Fruit fly (Drosophila melanogaster) whole organism, embryonic: ENCODE data around the gene pes.

Experiments
- Antp ChIP-seq: fragments of 200-800 bp; sonication (Bioruptor generic); optimal IDR thresholded peaks from 3 replicates; lab custom pipeline; 2016; ENCODE audit warnings: missing biosample characterization, missing genetic modification characterization
- Awh ChIP-seq: fragments of 200-800 bp; sonication (Bioruptor generic); IDR thresholded peaks from 2 replicates; pipeline ENCODE4, ENCODE4 v1.3.6; 2022; ENCODE audit warnings: missing biosample characterization, missing genetic modification characterization
- CG10366 ChIP-seq: fragments of 200-800 bp; sonication (Bioruptor generic); IDR thresholded peaks from 2 replicates; pipeline ENCODE4 v1.3.6; 2022; ENCODE audit warnings: missing biosample characterization, missing genetic modification characterization
- CG10462 ChIP-seq: fragments of 200-800 bp; sonication (Bioruptor generic); optimal IDR thresholded peaks from 2 replicates; lab custom pipeline; 2016; ENCODE audit warnings: missing biosample characterization, missing genetic modification characterization
- CG11398 ChIP-seq: fragments of 200-800 bp; sonication (Bioruptor generic); optimal IDR thresholded peaks from 2 replicates; lab custom pipeline; 2016; ENCODE audit warnings: missing biosample characterization, missing genetic modification characterization
- CG11456 ChIP-seq: fragments of 200-800 bp; sonication (Bioruptor generic); IDR thresholded peaks from 3 replicates; pipeline ENCODE4 v1.3.6; 2022; ENCODE audit warnings: missing biosample characterization, missing genetic modification characterization
- CG14441 ChIP-seq: fragments of 200-800 bp; sonication (Bioruptor generic); IDR thresholded peaks from 2 replicates; pipeline ENCODE4 v1.3.6; 2022; ENCODE audit warnings: missing biosample characterization, missing genetic modification characterization
- CG15073 ChIP-seq: fragments of 200-800 bp; sonication (Bioruptor generic); optimal IDR thresholded peaks from 2 replicates; lab custom pipeline; 2016; ENCODE audit warnings: missing biosample characterization, missing genetic modification characterization
- CG15479 ChIP-seq: fragments of 200-800 bp; sonication (Bioruptor generic); optimal IDR thresholded peaks from 3 replicates; lab custom pipeline; 2019; ENCODE audit warnings: missing biosample characterization, mild to moderate bottlenecking, missing genetic modification characterization, moderate library complexity
- CG16813 ChIP-seq: fragments of 200-800 bp; sonication (Bioruptor generic); IDR thresholded peaks from 3 replicates; pipeline ENCODE4 v1.3.6; 2022; ENCODE audit warnings: missing biosample characterization, missing genetic modification characterization; ENCODE audit not compliant: partially characterized antibody
- CG17361 ChIP-seq: fragments of 200-800 bp; sonication (Bioruptor generic); IDR thresholded peaks from 3 replicates; pipeline ENCODE4 v1.3.6; 2022; ENCODE audit warnings: missing biosample characterization, missing genetic modification characterization
- CG17568 ChIP-seq: fragments of 200-800 bp; sonication (Bioruptor generic); optimal IDR thresholded peaks from 2 replicates; lab custom pipeline; 2018; ENCODE audit warnings: missing biosample characterization, mild to moderate bottlenecking, missing genetic modification characterization, moderate library complexity
- CG2129 ChIP-seq: fragments of 200-800 bp; sonication (Bioruptor generic); IDR thresholded peaks from 2 replicates; pipeline ENCODE4 v1.3.6; 2022; ENCODE audit warnings: missing biosample characterization, missing genetic modification characterization; ENCODE audit not compliant: partially characterized antibody
- CG2199 ChIP-seq: fragments of 200-800 bp; sonication (Bioruptor generic); IDR thresholded peaks from 3 replicates; pipeline ENCODE4 v1.3.6; 2022; ENCODE audit warnings: missing biosample characterization, missing genetic modification characterization
- CG3838 ChIP-seq: fragments of 200-800 bp; sonication (Bioruptor generic); optimal IDR thresholded peaks from 3 replicates; lab custom pipeline; 2016; ENCODE audit warnings: missing biosample characterization, missing genetic modification characterization
- CG4854 ChIP-seq: fragments of 200-800 bp; sonication (Bioruptor generic); optimal IDR thresholded peaks from 2 replicates; lab custom pipeline; 2016; ENCODE audit warnings: missing biosample characterization, missing genetic modification characterization, inconsistent platforms
- CG6689 ChIP-seq: fragments of 200-800 bp; sonication (Bioruptor generic); IDR thresholded peaks from 2 replicates; pipeline ENCODE4 v1.3.6; 2022; ENCODE audit warnings: missing biosample characterization, missing genetic modification characterization
- CG7271 ChIP-seq: fragments of 200-800 bp; sonication (Bioruptor generic); optimal IDR thresholded peaks from 2 replicates; lab custom pipeline; 2018; ENCODE audit warnings: missing biosample characterization, mild to moderate bottlenecking, missing genetic modification characterization, moderate library complexity
- CG7745 ChIP-seq: fragments of 200-800 bp; sonication (Bioruptor generic); optimal IDR thresholded peaks from 2 replicates; lab custom pipeline; 2018; ENCODE audit warnings: missing biosample characterization, mild to moderate bottlenecking, missing genetic modification characterization, moderate library complexity
- CG7987 ChIP-seq: fragments of 200-800 bp; sonication (Bioruptor generic); optimal IDR thresholded peaks from 2 replicates; lab custom pipeline; 2018; ENCODE audit warnings: missing biosample characterization, mild to moderate bottlenecking, missing genetic modification characterization, moderate library complexity
- CG8924 ChIP-seq: fragments of 200-800 bp; optimal IDR thresholded peaks from 3 replicates; lab custom pipeline; 2019; ENCODE audit warnings: missing biosample characterization, mild to moderate bottlenecking, missing genetic modification characterization, moderate library complexity
- CG9797 ChIP-seq: fragments of 200-800 bp; sonication (Bioruptor generic); optimal IDR thresholded peaks from 3 replicates; lab custom pipeline; 2018; ENCODE audit warnings: missing biosample characterization, mild to moderate bottlenecking, missing genetic modification characterization
- CHES-1-like ChIP-seq: fragments of 200-800 bp; sonication (Bioruptor generic); optimal IDR thresholded peaks from 2 replicates; lab custom pipeline; 2016; ENCODE audit warnings: missing biosample characterization, missing genetic modification characterization
- Camta ChIP-seq: fragments of 200-800 bp; sonication (Bioruptor generic); optimal IDR thresholded peaks from 2 replicates; lab custom pipeline; 2016; ENCODE audit warnings: missing biosample characterization, missing genetic modification characterization
- Dref ChIP-seq: fragments of 200-800 bp; sonication (Bioruptor generic); IDR thresholded peaks from 2 replicates; pipeline ENCODE4 v1.3.6; 2022; ENCODE audit warnings: missing biosample characterization, missing genetic modification characterization
- E2f2 ChIP-seq: fragments of 200-800 bp; sonication (Bioruptor generic); IDR thresholded peaks from 2 replicates; pipeline ENCODE4 v1.3.6; 2022; ENCODE audit warnings: missing biosample characterization, missing genetic modification characterization
- Lhr ChIP-seq: fragments of 200-800 bp; sonication (Bioruptor generic); optimal IDR thresholded peaks from 3 replicates; lab custom pipeline; 2017; ENCODE audit warnings: mild to moderate bottlenecking, missing biosample characterization, missing genetic modification reagents, missing genetic modification characterization
- PHDP ChIP-seq: fragments of 200-800 bp; sonication (Bioruptor generic); optimal IDR thresholded peaks from 3 replicates; lab custom pipeline; 2018; ENCODE audit warnings: missing biosample characterization, mild to moderate bottlenecking, missing genetic modification characterization, moderate library complexity
- TFAM ChIP-seq: fragments of 200-800 bp; sonication (Bioruptor generic); optimal IDR thresholded peaks from 2 replicates; lab custom pipeline; 2017; ENCODE audit warnings: missing biosample characterization, missing genetic modification characterization, inconsistent platforms
- amos ChIP-seq: fragments of 200-800 bp; sonication (Bioruptor generic); IDR thresholded peaks from 2 replicates; pipeline ENCODE4 v1.3.6; 2022; ENCODE audit warnings: missing biosample characterization, missing genetic modification characterization; ENCODE audit not compliant: partially characterized antibody
- ash1 ChIP-seq: fragments of 200-800 bp; sonication (Bioruptor generic); optimal IDR thresholded peaks from 2 replicates; lab custom pipeline; 2018; ENCODE audit warnings: missing biosample characterization, mild to moderate bottlenecking, missing genetic modification characterization
- bcd ChIP-seq: fragments of 200-800 bp; sonication (Bioruptor generic); optimal IDR thresholded peaks from 2 replicates; lab custom pipeline; 2017; ENCODE audit warnings: missing biosample characterization, mild to moderate bottlenecking, missing genetic modification characterization
- caup ChIP-seq: fragments of 200-800 bp; sonication (Bioruptor generic); optimal IDR thresholded peaks from 3 replicates; lab custom pipeline; 2017; ENCODE audit warnings: missing biosample characterization, mild to moderate bottlenecking, missing genetic modification characterization, moderate library complexity; ENCODE audit not compliant: severe bottlenecking
- emc ChIP-seq: fragments of 200-800 bp; sonication (Bioruptor generic); optimal IDR thresholded peaks from 2 replicates; lab custom pipeline; 2016; ENCODE audit warnings: missing biosample characterization, missing genetic modification characterization
- fd64A ChIP-seq: fragments of 200-800 bp; sonication (Bioruptor generic); optimal IDR thresholded peaks from 3 replicates; lab custom pipeline; 2018; ENCODE audit warnings: missing biosample characterization, mild to moderate bottlenecking, missing genetic modification characterization
- gcm ChIP-seq: fragments of 200-800 bp; sonication (Bioruptor generic); optimal IDR thresholded peaks from 2 replicates; lab custom pipeline; 2019; ENCODE audit warnings: missing biosample characterization, mild to moderate bottlenecking, missing genetic modification characterization, moderate library complexity
- gfzf ChIP-seq: fragments of 200-800 bp; sonication (Bioruptor generic); optimal IDR thresholded peaks from 2 replicates; lab custom pipeline; 2016; ENCODE audit warnings: missing biosample characterization, mild to moderate bottlenecking, missing genetic modification characterization, moderate library complexity
- gt ChIP-seq: fragments of 200-800 bp; sonication (Bioruptor generic); IDR thresholded peaks from 2 replicates; pipeline ENCODE4 v1.3.6; 2022; ENCODE audit warnings: missing biosample characterization, missing genetic modification characterization
- insv ChIP-seq, 2 experiments: fragments of 200-800 bp; sonication (Bioruptor generic); optimal IDR thresholded peaks; 3 replicates each; lab custom pipeline; 2016 to 2018; ENCODE audit warnings: missing biosample characterization in 2 of 2, missing genetic modification characterization in 2 of 2
- jigr1 ChIP-seq: fragments of 200-800 bp; sonication (Bioruptor generic); IDR thresholded peaks from 3 replicates; pipeline ENCODE4 v1.3.6; 2022; ENCODE audit warnings: missing biosample characterization, missing genetic modification characterization
- lab ChIP-seq: fragments of 200-800 bp; sonication (Bioruptor generic); optimal IDR thresholded peaks from 3 replicates; lab custom pipeline; 2017; ENCODE audit warnings: missing biosample characterization, missing genetic modification characterization, mild to moderate bottlenecking, moderate library complexity, missing genetic modification reagents
- lmd ChIP-seq: fragments of 200-800 bp; sonication (Bioruptor generic); IDR thresholded peaks from 2 replicates; pipeline ENCODE4 v1.3.6; 2022; ENCODE audit warnings: missing biosample characterization, missing genetic modification characterization
- lov ChIP-seq, 2 experiments: fragments of 200-800 bp in 1 of 2; fragments of >200 bp in 1 of 2; sonication (Bioruptor generic) in 1 of 2; IDR thresholded peaks in 1 of 2; optimal IDR thresholded peaks in 1 of 2; 2 replicates in 1 of 2; 3 replicates in 1 of 2; pipeline versions ENCODE4 v1.3.6 to Lab custom; 2017 to 2022; ENCODE audit warnings: missing biosample characterization in 1 of 2, missing genetic modification characterization in 1 of 2
- shn ChIP-seq: fragments of 200-800 bp; sonication (Bioruptor generic); optimal IDR thresholded peaks from 3 replicates; lab custom pipeline; 2016; ENCODE audit warnings: missing biosample characterization, missing genetic modification characterization
- sob ChIP-seq: fragments of 200-800 bp; sonication (Bioruptor generic); IDR thresholded peaks from 2 replicates; pipeline ENCODE4 v1.3.6; 2022; ENCODE audit warnings: missing biosample characterization, missing genetic modification characterization
- usp ChIP-seq: fragments of >200 bp; optimal IDR thresholded peaks from 2 replicates; lab custom pipeline; 2017; ENCODE audit warnings: missing biosample characterization, missing genetic modification characterization
- vvl ChIP-seq: fragments of 200-800 bp; sonication (Bioruptor generic); IDR thresholded peaks from 2 replicates; pipeline ENCODE4 v1.3.6; 2022; ENCODE audit warnings: missing biosample characterization, missing genetic modification characterization

Gene pes

DNA sequence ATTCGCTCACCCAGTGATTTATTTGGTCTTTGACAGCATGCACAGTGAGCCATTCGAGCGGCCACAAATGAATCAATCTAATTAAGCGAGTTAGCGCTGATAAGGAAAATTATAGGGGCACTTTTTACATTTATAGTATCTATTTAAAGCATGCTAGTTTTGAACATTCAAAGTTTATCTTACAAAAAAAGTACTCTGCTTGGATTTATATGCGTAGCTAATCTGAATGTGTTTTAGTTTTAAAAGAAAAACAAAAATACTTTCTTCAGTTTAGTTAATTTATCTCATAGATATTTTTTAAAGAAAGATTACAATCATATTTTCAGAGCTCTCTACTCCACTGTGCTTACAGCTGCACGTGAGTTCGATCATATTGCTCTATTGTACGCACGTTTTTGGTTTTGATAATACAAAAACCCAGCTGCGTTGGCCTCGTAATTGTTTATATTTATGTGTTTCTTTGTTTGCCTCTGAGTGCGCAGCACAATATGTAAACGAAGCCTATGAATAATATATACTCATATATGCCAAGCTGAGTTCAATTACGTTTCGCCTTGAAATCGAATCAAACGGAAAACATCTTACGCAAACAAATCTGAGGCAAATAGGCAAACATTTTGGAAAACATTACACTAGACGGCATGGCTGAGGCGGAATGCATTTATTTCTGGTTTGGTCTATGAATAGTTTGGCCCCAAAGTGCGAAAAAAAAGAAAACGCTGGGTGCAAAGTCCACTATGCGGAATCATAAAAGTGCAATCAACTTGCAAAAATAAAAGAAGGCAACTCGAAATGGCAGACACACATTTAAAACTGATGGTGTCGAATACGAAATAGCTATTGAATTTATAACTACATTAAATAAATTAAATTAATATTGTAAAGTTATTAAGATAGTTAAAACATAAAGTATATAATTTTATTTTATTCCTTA, 8.0 kb upstream of the pes start (continued):
- TF ChIP-seq lov (optimal IDR thresholded peaks at IDR 0.05; lab: Kevin White, UChicago), result no peak
- 0 out of 3 replicates have a peak, but pooled peaks have one; percentile 59 for TF ChIP-seq lov (GFP tag; IDR thresholded peaks at IDR 0.05; lab: Robert Waterston, UW)
- TF ChIP-seq CG7271, result no peak
- TF ChIP-seq Camta (GFP tag; lab: Kevin White, UChicago), result peak; percentile 82
- TF ChIP-seq emc, result peak; percentile 55
- TF ChIP-seq CG11398, result peak; percentile 46
- no peak for TF ChIP-seq TFAM (GFP tag; lab: Kevin White, UChicago)
- TF ChIP-seq Dref (GFP tag; lab: Robert Waterston, UW), result no peak
- TF ChIP-seq fd64A (GFP tag; lab: Kevin White, UChicago), result peak; percentile 37
- TF ChIP-seq CG15073 (GFP tag; lab: Kevin White, UChicago), result no peak
- TF ChIP-seq PHDP (tag; lab: Kevin White, UChicago), result peak; percentile 81
- TF ChIP-seq CG11456 (GFP tag; lab: Robert Waterston, UW), result peak; percentile 77
- peak; percentile 91 for TF ChIP-seq lab
- TF ChIP-seq CG10366, result peak; percentile 70
- TF ChIP-seq vvl, result peak; percentile 89
- TF ChIP-seq CG7745 (tag; lab: Kevin White, UChicago), result no peak
- TF ChIP-seq CHES-1-like, result peak; percentile 73
- no peak for TF ChIP-seq usp (GFP tag; lab: Kevin White, UChicago)
- TF ChIP-seq gfzf, result no peak
- peak; percentile 79 for TF ChIP-seq shn (GFP tag; lab: Kevin White, UChicago)
- peak; percentile 82 for TF ChIP-seq CG10462
- peak; percentile 79 for TF ChIP-seq CG17568
- peak; percentile 4 for TF ChIP-seq CG9797 (GFP tag; lab: Kevin White, UChicago)
- peak; percentile 85 for TF ChIP-seq CG6689
- peak; percentile 48; the same call in 1 of the 2 replicates for TF ChIP-seq gt
- TF ChIP-seq sob (GFP tag; lab: Robert Waterston, UW), result peak; percentile 87
- TF ChIP-seq Awh (GFP tag; lab: Robert Waterston, UW), result peak; percentile 53; the same call in 1 of the 2 replicates
- peak; percentile 72 for TF ChIP-seq CG4854
- peak; percentile 83 for TF ChIP-seq caup
- peak; percentile 79 for TF ChIP-seq CG14441 (GFP tag; lab: Robert Waterston, UW)
- TF ChIP-seq CG7987 (GFP tag; lab: Kevin White, UChicago), result peak; percentile 17
- peak; percentile 78 for TF ChIP-seq Antp (GFP tag; lab: Kevin White, UChicago)
- peak in 1 of 2 experiments; percentile 45 for TF ChIP-seq insv (GFP tag; optimal IDR thresholded peaks at IDR 0.05; lab: Kevin White, UChicago)
- peak; percentile 93 for TF ChIP-seq CG8924 (tag; lab: Kevin White, UChicago)
- TF ChIP-seq amos (GFP tag; lab: Robert Waterston, UW), result no peak
- no peak for TF ChIP-seq CG2129 (GFP tag; lab: Robert Waterston, UW)
- no peak for TF ChIP-seq CG15479 (GFP tag; lab: Kevin White, UChicago)
- no peak for TF ChIP-seq ash1
- no peak for TF ChIP-seq CG16813 (GFP tag; lab: Robert Waterston, UW)
- TF ChIP-seq lmd, result peak; percentile 87
- peak; percentile 95 for TF ChIP-seq CG17361
- peak; percentile 69 for TF ChIP-seq CG3838
- TF ChIP-seq CG2199 (GFP tag; lab: Robert Waterston, UW), result peak; percentile 28; the same call in 2 of the 3 replicates
- peak; percentile 71 for TF ChIP-seq E2f2 (GFP tag; lab: Robert Waterston, UW)
- peak; percentile 78 for TF ChIP-seq gcm
- peak; percentile 86 for TF ChIP-seq bcd (GFP tag; lab: Kevin White, UChicago)
- peak; percentile 41; the same call in 1 of the 3 replicates for TF ChIP-seq jigr1 (GFP tag; lab: Robert Waterston, UW)
- peak; percentile 52 for TF ChIP-seq Lhr (GFP tag; lab: Kevin White, UChicago)
